Worm (Caenorhabditis elegans): ENCODE results near the gene F11A5.18.

F11A5.18 gene

ce11 chrV:16202618-16203017 is at the start of gene F11A5.18:
TSS of gene F11A5.18 (plus strand) at chrV:16202918.
- TF ChIP-seq lin-13 (GFP tag; optimal IDR thresholded peaks at IDR 0.05) (no peak), irx-1 (tag; optimal IDR thresholded peaks at IDR 0.05) (no peak), unc-98 (GFP tag; IDR thresholded peaks at IDR 0.05) (no peak), lsy-2 (tag; optimal IDR thresholded peaks at IDR 0.05) (no peak), ceh-90 (tag; optimal IDR thresholded peaks at IDR 0.05) (no peak), fkh-4 (tag; optimal IDR thresholded peaks at IDR 0.05; ENCODE audit: borderline replicate concordance) (no peak), hlh-4 (tag; optimal IDR thresholded peaks at IDR 0.05) (no peak), nhr-12 (tag; optimal IDR thresholded peaks at IDR 0.05) (no peak), pag-3 (tag; optimal IDR thresholded peaks at IDR 0.05; ENCODE audit: borderline replicate concordance, insufficient read depth) (no peak), rnt-1 (tag; optimal IDR thresholded peaks at IDR 0.05) (no peak), nhr-47 (tag; optimal IDR thresholded peaks at IDR 0.05) (no peak), skn-1 (tag; optimal IDR thresholded peaks at IDR 0.05) (no peak)

ce11 chrV:16153375-16153774 is 49.3 kb upstream of the F11A5.18 start, which contains the start of gene str-254:
TSS of gene str-254 (minus strand) at chrV:16153475.
- TF ChIP-seq unc-130 (tag; optimal IDR thresholded peaks at IDR 0.05) (no peak), nhr-85 (tag) (no peak)

ce11 chrV:16155111-16155510 is 47.6 kb upstream of the F11A5.18 start, which contains the start of gene str-97:
TSS of gene str-97 (minus strand) at chrV:16155211.
- TF ChIP-seq ceh-82 (tag; optimal IDR thresholded peaks at IDR 0.05) (no peak), aha-1 (tag; optimal IDR thresholded peaks at IDR 0.05) (no peak), snpc-4 (tag; optimal IDR thresholded peaks at IDR 0.05) (no peak), tlp-1 (tag; optimal IDR thresholded peaks at IDR 0.05) (no peak), efl-3 (GFP tag; optimal IDR thresholded peaks at IDR 0.05) (no peak), ama-1 (optimal IDR thresholded peaks at IDR 0.05) (no peak)

ce11 chrV:16158391-16158790 is 44.3 kb upstream of the F11A5.18 start, which contains the start of gene str-99:
TSS of gene str-99 (minus strand) at chrV:16158491.
- TF ChIP-seq hlh-4 (tag; optimal IDR thresholded peaks at IDR 0.05) (no peak), mep-1 (tag; optimal IDR thresholded peaks at IDR 0.05) (no peak), ama-1 (optimal IDR thresholded peaks at IDR 0.05) (no peak), ztf-11 (tag; optimal IDR thresholded peaks at IDR 0.05) (no peak), fos-1 (tag; optimal IDR thresholded peaks at IDR 0.05) (no peak), nhr-47 (tag; optimal IDR thresholded peaks at IDR 0.05) (no peak), vab-15 (tag; optimal IDR thresholded peaks at IDR 0.05) (no peak), C16A3.4 (tag; optimal IDR thresholded peaks at IDR 0.05) (no peak), unc-30 (tag; optimal IDR thresholded peaks at IDR 0.05) (no peak), pqm-1 (tag; optimal IDR thresholded peaks at IDR 0.05) (no peak), zip-4 (GFP tag; optimal IDR thresholded peaks at IDR 0.05) (no peak), ceh-63 (GFP tag; optimal IDR thresholded peaks at IDR 0.05) (no peak), nhr-28 (tag; optimal IDR thresholded peaks at IDR 0.05) (no peak), hlh-17 (GFP tag; optimal IDR thresholded peaks at IDR 0.05; ENCODE audit: borderline replicate concordance) (no peak), ceh-82 (tag; optimal IDR thresholded peaks at IDR 0.05) (no peak), blmp-1 (tag; optimal IDR thresholded peaks at IDR 0.05) (no peak), Y116A8C.19 (tag; optimal IDR thresholded peaks at IDR 0.05; ENCODE audit: borderline replicate concordance) (no peak), egl-13 (tag; optimal IDR thresholded peaks at IDR 0.05) (no peak), nhr-11 (tag; optimal IDR thresholded peaks at IDR 0.05) (no peak)

ce11 chrV:16159594-16159993 is 43.1 kb upstream of the F11A5.18 start, which contains the start of gene F10A3.17:
TSS of gene F10A3.17 (minus strand) at chrV:16159694.
- TF ChIP-seq nhr-76 (tag; optimal IDR thresholded peaks at IDR 0.05), result no peak
- TF ChIP-seq nhr-77 (tag; optimal IDR thresholded peaks at IDR 0.05), result no peak

Measured in whole organism, L1 larva.